Fruit fly (Drosophila melanogaster) whole organism, adult: ENCODE results near the gene CG32262.

ENCODE experiments used
- CG33017 ChIP-seq: fragments of 200-800 bp; sonication (Bioruptor generic); optimal IDR thresholded peaks from 2 replicates; lab custom pipeline; 2018; ENCODE audit warnings: missing biosample characterization, mild to moderate bottlenecking, missing genetic modification characterization, moderate library complexity
- CG7045 ChIP-seq: fragments of 200-800 bp; sonication (Bioruptor generic); optimal IDR thresholded peaks from 2 replicates; lab custom pipeline; 2017; ENCODE audit warnings: missing biosample characterization, mild to moderate bottlenecking, missing genetic modification characterization
- Hr96 ChIP-seq: fragments of 200-800 bp; sonication (Bioruptor generic); optimal IDR thresholded peaks from 2 replicates; lab custom pipeline; 2016; ENCODE audit warnings: missing biosample characterization, missing genetic modification characterization
- cic ChIP-seq: fragments of 200-800 bp; sonication (Bioruptor generic); optimal IDR thresholded peaks from 2 replicates; lab custom pipeline; 2017; ENCODE audit warnings: missing biosample characterization, mild to moderate bottlenecking, missing genetic modification characterization, moderate library complexity
- kay ChIP-seq: fragments of 200-800 bp; sonication (Bioruptor generic); peaks from one replicate; lab custom pipeline; 2016; ENCODE audit warnings: missing biosample characterization, missing genetic modification characterization, borderline replicate concordance
- ovo ChIP-seq: fragments of 200-800 bp; sonication (Bioruptor generic); optimal IDR thresholded peaks from 2 replicates; lab custom pipeline; 2016; ENCODE audit warnings: missing biosample characterization, missing genetic modification characterization
- pad ChIP-seq: fragments of 200-800 bp; sonication (Bioruptor generic); optimal IDR thresholded peaks from 3 replicates; lab custom pipeline; 2017; ENCODE audit warnings: missing biosample characterization, missing genetic modification characterization, mild to moderate bottlenecking, moderate library complexity, missing genetic modification reagents

dm6 chr3L:3818566-3819325, 8.8 kb upstream of the CG32262 start, which contains the start of gene enc:
- TF ChIP-seq ovo (GFP tag; lab: Kevin White, UChicago) (no peak), CG7045 (GFP tag; lab: Kevin White, UChicago) (no peak), cic (GFP tag; lab: Kevin White, UChicago) (no peak), pad (GFP tag; lab: Kevin White, UChicago) (no peak), Hr96 (GFP tag; lab: Kevin White, UChicago) (no peak), kay (GFP tag; lab: Kevin White, UChicago) (no peak), CG33017 (no peak)
